Fruit fly (Drosophila melanogaster): ENCODE results near the gene CG14322.

CG14322 gene

DNA sequence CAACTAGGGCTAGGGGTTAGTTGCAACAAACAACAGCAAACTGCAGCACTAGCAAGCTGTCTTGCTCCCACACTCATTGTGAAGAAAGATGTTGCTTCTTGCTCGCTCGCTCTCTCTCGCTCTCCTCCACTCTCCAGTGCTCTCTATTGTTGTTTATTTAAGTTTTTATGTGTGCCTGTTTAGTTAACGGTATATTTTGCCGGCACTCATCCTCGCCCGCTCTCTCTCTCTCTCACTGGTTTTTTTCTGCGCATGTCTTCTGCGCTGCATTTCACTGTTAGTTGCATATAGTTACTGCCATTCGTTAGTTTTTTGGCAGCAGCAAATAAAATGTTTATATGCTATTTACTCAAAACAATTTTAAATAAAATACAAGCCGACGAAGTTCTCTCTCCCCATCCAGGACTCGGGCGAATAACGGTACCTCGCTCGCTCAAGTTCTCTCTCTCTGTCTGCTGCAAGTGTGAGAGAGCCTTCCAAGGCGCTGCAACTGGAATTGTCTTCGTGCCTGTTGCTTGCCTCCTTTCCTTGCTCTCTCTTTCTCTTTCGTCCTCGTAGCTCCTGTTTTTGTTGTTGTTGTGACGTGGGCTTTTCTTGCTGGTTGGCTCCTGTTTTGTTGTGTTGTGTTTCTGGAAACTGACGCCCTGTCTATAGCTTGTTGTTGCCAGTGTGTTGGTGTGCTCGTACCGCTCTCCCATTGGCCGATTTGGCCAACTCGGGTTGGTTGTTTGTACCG is 18.8 kb downstream of the CG14322 start (continued):
- TF ChIP-seq cg (GFP tag; optimal IDR thresholded peaks at IDR 0.05) (peak; percentile 41), yki (optimal IDR thresholded peaks at IDR 0.05) (peak; percentile 72), maf-S (GFP tag; optimal IDR thresholded peaks at IDR 0.05) (no peak), CG11398 (GFP tag; optimal IDR thresholded peaks at IDR 0.05) (no peak), CG15073 (GFP tag; optimal IDR thresholded peaks at IDR 0.05) (no peak), Trl (optimal IDR thresholded peaks at IDR 0.05) (peak; percentile 69 to 82), Trl (GFP tag; optimal IDR thresholded peaks at IDR 0.05) (no peak), CG18619 (GFP tag; optimal IDR thresholded peaks at IDR 0.05) (no peak), CG8924 (tag; optimal IDR thresholded peaks at IDR 0.05) (peak; percentile 19), Dfd (GFP tag; optimal IDR thresholded peaks at IDR 0.05) (no peak)

DNA sequence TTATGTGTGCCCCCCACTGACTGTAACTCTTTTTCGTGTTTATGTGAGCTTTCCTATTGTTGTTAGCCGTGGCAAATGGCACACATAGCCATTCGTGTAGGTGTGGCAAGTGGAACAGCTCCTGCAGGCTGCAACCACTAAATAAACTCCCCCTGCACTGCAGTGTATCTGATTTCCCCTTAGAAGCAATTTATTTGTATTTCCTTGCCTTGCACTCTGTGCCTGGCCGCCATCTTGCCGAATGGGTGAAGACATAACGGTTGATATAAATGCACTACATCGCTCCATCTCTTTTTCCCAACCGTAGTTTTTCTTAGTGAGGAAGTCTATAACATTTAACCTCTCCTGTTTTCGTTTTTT is 19.3 kb downstream of the CG14322 start:
- no peak for TF ChIP-seq az2 (GFP tag; optimal IDR thresholded peaks at IDR 0.05)
- TF ChIP-seq C15 (GFP tag; IDR thresholded peaks at IDR 0.05), result no peak
- TF ChIP-seq nau (GFP tag; optimal IDR thresholded peaks at IDR 0.05), result no peak
- peak; percentile 54 for TF ChIP-seq phol (tag; optimal IDR thresholded peaks at IDR 0.05)
- TF ChIP-seq Ets65A (GFP tag), result peak; percentile 78
- no peak for TF ChIP-seq vnd (GFP tag; IDR thresholded peaks at IDR 0.05; ENCODE audit: partially characterized antibody)
- no peak for TF ChIP-seq bcd (GFP tag; optimal IDR thresholded peaks at IDR 0.05)
- no peak for TF ChIP-seq caup (GFP tag; optimal IDR thresholded peaks at IDR 0.05; ENCODE audit: severe bottlenecking)
- no peak for TF ChIP-seq scrt (GFP tag; optimal IDR thresholded peaks at IDR 0.05)
- TF ChIP-seq Nf-YC (tag; optimal IDR thresholded peaks at IDR 0.05), result peak; percentile 8
- no peak for TF ChIP-seq CG17802 (tag; optimal IDR thresholded peaks at IDR 0.05)
- TF ChIP-seq disco-r (GFP tag; optimal IDR thresholded peaks at IDR 0.05), result no peak
- TF ChIP-seq crc (GFP tag; optimal IDR thresholded peaks at IDR 0.05), result no peak
- TF ChIP-seq CG18262 (tag; optimal IDR thresholded peaks at IDR 0.05), result no peak
- no peak for TF ChIP-seq tgo (GFP tag; IDR thresholded peaks at IDR 0.05)
- no peak for TF ChIP-seq CG2712 (tag; optimal IDR thresholded peaks at IDR 0.05)

DNA sequence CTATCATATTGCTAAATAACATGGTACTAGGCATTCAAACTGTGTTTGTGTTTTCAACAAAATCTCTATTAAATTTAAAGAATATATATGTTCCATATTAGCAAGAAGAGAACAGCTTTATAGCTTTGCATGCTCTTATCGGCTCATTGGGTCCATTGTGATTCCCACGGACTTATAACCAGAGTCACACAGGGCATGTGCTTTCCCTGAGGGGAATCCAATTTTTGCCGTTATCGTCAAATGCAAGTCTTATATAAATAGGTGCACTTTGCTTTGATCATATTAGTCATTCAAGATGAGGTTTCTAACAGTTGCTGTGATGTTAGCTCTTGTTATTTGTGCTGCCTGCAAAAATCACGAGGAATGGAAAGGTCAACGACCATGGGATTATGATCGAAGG is 19.8 kb downstream of the CG14322 start, which contains the start of gene CG45045:
CG45045 (plus strand) TSS at position 294 of the 400 bp plus-strand sequence.
- TF ChIP-seq Ets65A (GFP tag) (peak; percentile 70), Drgx (GFP tag; IDR thresholded peaks at IDR 0.05) (no peak), usp (GFP tag; optimal IDR thresholded peaks at IDR 0.05) (no peak), CG4404 (GFP tag; IDR thresholded peaks at IDR 0.05) (no peak)

DNA sequence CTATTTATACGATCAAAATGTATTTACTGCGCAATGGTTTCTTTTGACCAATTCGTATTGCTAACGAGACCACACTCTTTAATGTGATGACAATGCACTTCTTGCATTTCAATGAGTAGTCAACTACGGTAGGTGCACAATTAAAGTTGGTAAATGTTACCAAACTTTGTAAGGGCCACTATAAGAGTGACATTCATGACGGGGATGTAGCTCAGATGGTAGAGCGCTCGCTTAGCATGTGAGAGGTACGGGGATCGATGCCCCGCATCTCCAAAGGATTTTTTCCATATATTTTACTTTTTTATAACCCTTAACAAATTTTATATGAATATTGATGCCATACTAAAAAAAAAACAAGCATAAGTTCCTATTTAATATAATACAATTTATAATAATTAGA is 20.5 kb downstream of the CG14322 start:
- TF ChIP-seq lmd (GFP tag; IDR thresholded peaks at IDR 0.05) (no peak), amos (GFP tag; IDR thresholded peaks at IDR 0.05; ENCODE audit: partially characterized antibody) (peak; percentile 48; the same call in 1 of the 2 replicates), tx (GFP tag; optimal IDR thresholded peaks at IDR 0.05) (no peak), CG4854 (GFP tag; optimal IDR thresholded peaks at IDR 0.05) (no peak), Bgb (GFP tag; IDR thresholded peaks at IDR 0.05; ENCODE audit: partially characterized antibody) (peak; percentile 49; the same call in 1 of the 2 replicates), CG8290 (GFP tag; optimal IDR thresholded peaks at IDR 0.05) (peak; percentile 31), CG8290 (tag; optimal IDR thresholded peaks at IDR 0.05) (no peak), Opbp (GFP tag; IDR thresholded peaks at IDR 0.05; ENCODE audit: partially characterized antibody) (peak; percentile 26; the same call in 1 of the 3 replicates), tgo (GFP tag; IDR thresholded peaks at IDR 0.05) (no peak), knrl (GFP tag; IDR thresholded peaks at IDR 0.05; ENCODE audit: partially characterized antibody) (peak; percentile 17; the same call in 1 of the 3 replicates), CG7963 (GFP tag; IDR thresholded peaks at IDR 0.05; ENCODE audit: partially characterized antibody) (0 out of 3 replicates have a peak, but pooled peaks have one; percentile 40), Bdp1 (GFP tag; optimal IDR thresholded peaks at IDR 0.05) (peak; percentile 95), slbo (GFP tag; IDR thresholded peaks at IDR 0.05) (no peak), zen2 (GFP tag; IDR thresholded peaks at IDR 0.05; ENCODE audit: partially characterized antibody) (0 out of 3 replicates have a peak, but pooled peaks have one; percentile 8), Med (GFP tag) (peak; percentile 19), CG12942 (GFP tag; optimal IDR thresholded peaks at IDR 0.05) (no peak), kni (GFP tag; optimal IDR thresholded peaks at IDR 0.05) (no peak), CG42726 (GFP tag; IDR thresholded peaks at IDR 0.05; ENCODE audit: partially characterized antibody) (peak; percentile 63; the same call in 1 of the 2 replicates), CG3838 (GFP tag; optimal IDR thresholded peaks at IDR 0.05) (no peak)
